Worm (Caenorhabditis elegans): ENCODE measurements around the gene zzz-1.

zzz-1 gene

ce11 chrV:10856901-10857637 lies 51.9 kb downstream of the zzz-1 start (continued):
- TF ChIP-seq nhr-71 (tag; optimal IDR thresholded peaks at IDR 0.05) (peak; percentile 45), xbp-1 (tag; optimal IDR thresholded peaks at IDR 0.05) (no peak), jun-1 (tag; optimal IDR thresholded peaks at IDR 0.05) (peak; percentile 40), rnt-1 (tag; optimal IDR thresholded peaks at IDR 0.05) (peak; percentile 44), elt-2 (tag; optimal IDR thresholded peaks at IDR 0.05) (no peak), irx-1 (tag; optimal IDR thresholded peaks at IDR 0.05) (no peak)

Data from whole organism, L1 larva.